Worm (Caenorhabditis elegans) whole organism, L3 larva: ENCODE data around the gene pph-5.
A peak's percentile ranks its signal among the peaks of the same experiment; 100 is the strongest.

Source experiments
- R02D3.7 ChIP-seq: fragments of 150-350 bp; optimal IDR thresholded peaks from 2 replicates; lab custom pipeline; 2014; ENCODE audit warnings: missing biosample characterization, missing genetic modification characterization
- ZK546.5 ChIP-seq: sonication (generic microtip); optimal IDR thresholded peaks from 2 replicates; lab custom pipeline; 2017; ENCODE audit warnings: missing biosample characterization, missing genetic modification characterization
- ceh-16 ChIP-seq: sonication (generic microtip); optimal IDR thresholded peaks from 2 replicates; lab custom pipeline; 2017; ENCODE audit warnings: missing biosample characterization, missing genetic modification characterization
- ceh-28 ChIP-seq: fragments of 150-350 bp; optimal IDR thresholded peaks from 2 replicates; lab custom pipeline; 2014; ENCODE audit warnings: missing biosample characterization, missing genetic modification reagents, missing genetic modification characterization
- ceh-82 ChIP-seq: fragments of 150-350 bp; optimal IDR thresholded peaks from 2 replicates; lab custom pipeline; 2014; ENCODE audit warnings: missing biosample characterization, missing genetic modification characterization
- ceh-9 ChIP-seq: sonication (generic microtip); optimal IDR thresholded peaks from 2 replicates; lab custom pipeline; 2018; ENCODE audit warnings: missing biosample characterization, missing genetic modification characterization
- egl-5 ChIP-seq: fragments of 150-350 bp; optimal IDR thresholded peaks from 2 replicates; lab custom pipeline; 2017; ENCODE audit warnings: missing biosample characterization, missing genetic modification reagents, missing genetic modification characterization, inconsistent platforms
- elt-1 ChIP-seq: fragments of 150-350 bp; optimal IDR thresholded peaks from 2 replicates; lab custom pipeline; 2014; ENCODE audit warnings: missing biosample characterization, missing genetic modification characterization
- elt-2 ChIP-seq: sonication (generic microtip); optimal IDR thresholded peaks from 2 replicates; lab custom pipeline; 2016; ENCODE audit warnings: missing genetic modification reagents, mild to moderate bottlenecking, missing genetic modification characterization, missing compliant biosample characterization
- elt-3 ChIP-seq, 3 experiments: fragments of 150-350 bp in 1 of 3; sonication (generic microtip) in 2 of 3; optimal IDR thresholded peaks; 2 replicates in 2 of 3; 4 replicates in 1 of 3; lab custom pipeline; 2014 to 2017; ENCODE audit warnings: missing biosample characterization in 3 of 3, missing genetic modification characterization in 3 of 3
- eor-1 ChIP-seq, 2 experiments: fragments of 150-350 bp; optimal IDR thresholded peaks; 2 replicates each; lab custom pipeline; 2014 to 2018; ENCODE audit warnings: missing biosample characterization in 2 of 2, missing genetic modification characterization in 2 of 2
- fkh-10 ChIP-seq: sonication (generic microtip); optimal IDR thresholded peaks from 2 replicates; lab custom pipeline; 2017; ENCODE audit warnings: missing biosample characterization, missing genetic modification reagents, missing genetic modification characterization
- fkh-2 ChIP-seq: fragments of 150-350 bp; optimal IDR thresholded peaks from 2 replicates; lab custom pipeline; 2014; ENCODE audit warnings: missing biosample characterization, missing genetic modification reagents, missing genetic modification characterization
- fos-1 ChIP-seq: fragments of 150-350 bp; optimal IDR thresholded peaks from 2 replicates; lab custom pipeline; 2014; ENCODE audit warnings: missing biosample characterization, missing genetic modification characterization
- hmg-11 ChIP-seq: sonication (generic microtip); optimal IDR thresholded peaks from 2 replicates; lab custom pipeline; 2016; ENCODE audit warnings: missing genetic modification characterization, missing compliant biosample characterization
- jun-1 ChIP-seq: fragments of 150-350 bp; optimal IDR thresholded peaks from 2 replicates; lab custom pipeline; 2014; ENCODE audit warnings: missing biosample characterization, missing genetic modification reagents, missing genetic modification characterization
- lin-15B ChIP-seq: fragments of 150-350 bp; optimal IDR thresholded peaks from 2 replicates; lab custom pipeline; 2014; ENCODE audit warnings: missing biosample characterization, missing genetic modification characterization
- lin-39 ChIP-seq: fragments of 150-350 bp; optimal IDR thresholded peaks from 2 replicates; lab custom pipeline; 2018; ENCODE audit warnings: missing biosample characterization, missing genetic modification reagents, missing genetic modification characterization
- lsy-12 ChIP-seq: sonication (generic microtip); optimal IDR thresholded peaks from 2 replicates; lab custom pipeline; 2016; ENCODE audit warnings: mild to moderate bottlenecking, missing genetic modification characterization, missing compliant biosample characterization
- mml-1 ChIP-seq: fragments of 150-350 bp; sonication (generic microtip); optimal IDR thresholded peaks from 3 replicates; lab custom pipeline; 2014; ENCODE audit warnings: missing biosample characterization, missing genetic modification characterization
- nfya-1 ChIP-seq: sonication (generic microtip); optimal IDR thresholded peaks from 2 replicates; lab custom pipeline; 2017; ENCODE audit warnings: missing genetic modification characterization, mild to moderate bottlenecking, missing compliant biosample characterization, antibody characterized with exemption, moderate library complexity; ENCODE audit not compliant: insufficient read depth
- nhr-23 ChIP-seq: fragments of 150-350 bp; optimal IDR thresholded peaks from 2 replicates; lab custom pipeline; 2014; ENCODE audit warnings: missing biosample characterization, missing genetic modification reagents, missing genetic modification characterization
- nhr-237 ChIP-seq: fragments of 150-350 bp; optimal IDR thresholded peaks from 2 replicates; lab custom pipeline; 2014; ENCODE audit warnings: missing biosample characterization, missing genetic modification characterization
- nhr-25 ChIP-seq: sonication (generic microtip); optimal IDR thresholded peaks from 2 replicates; lab custom pipeline; 2017; ENCODE audit warnings: missing biosample characterization, missing genetic modification characterization
- nhr-76 ChIP-seq: fragments of 150-350 bp; sonication (generic microtip); optimal IDR thresholded peaks from 5 replicates; lab custom pipeline; 2014; ENCODE audit warnings: missing biosample characterization, missing genetic modification characterization
- nhr-77 ChIP-seq: fragments of 150-350 bp; optimal IDR thresholded peaks from 2 replicates; lab custom pipeline; 2014; ENCODE audit warnings: missing biosample characterization, missing genetic modification characterization
- pqm-1 ChIP-seq: fragments of 150-350 bp; optimal IDR thresholded peaks from 2 replicates; lab custom pipeline; 2017; ENCODE audit warnings: missing biosample characterization, missing genetic modification characterization, inconsistent platforms
- tbx-2 ChIP-seq: sonication (generic microtip); optimal IDR thresholded peaks from 2 replicates; lab custom pipeline; 2016; ENCODE audit warnings: mild to moderate bottlenecking, missing genetic modification characterization, missing compliant biosample characterization
- unc-62 ChIP-seq: fragments of 150-350 bp; sonication (generic microtip); optimal IDR thresholded peaks from 4 replicates; lab custom pipeline; 2014; ENCODE audit warnings: missing biosample characterization, missing genetic modification reagents, missing genetic modification characterization
- zag-1 ChIP-seq: fragments of 150-350 bp; optimal IDR thresholded peaks from 2 replicates; lab custom pipeline; 2014; ENCODE audit warnings: missing biosample characterization, missing genetic modification characterization
- ztf-11 ChIP-seq: fragments of 150-350 bp; optimal IDR thresholded peaks from 2 replicates; lab custom pipeline; 2014; ENCODE audit warnings: missing biosample characterization, missing genetic modification characterization
- ztf-4 ChIP-seq: fragments of 150-350 bp; optimal IDR thresholded peaks from 2 replicates; lab custom pipeline; 2014; ENCODE audit warnings: missing biosample characterization, missing genetic modification characterization

Gene pph-5

ce11 chrV:19178896-19179295 lies 11.5 kb upstream of the pph-5 start:
- TF ChIP-seq egl-5: no peak

ce11 chrV:19181684-19182083 lies 8.7 kb upstream of the pph-5 start:
- TF ChIP-seq nhr-25 (tag; lab: Kevin White, UChicago): no peak
- TF ChIP-seq lin-39 (tag; lab: Kevin White, UChicago): no peak
- no peak for TF ChIP-seq pqm-1 (tag; lab: Kevin White, UChicago)
- TF ChIP-seq ceh-28 (tag; lab: Kevin White, UChicago): no peak
- no peak for TF ChIP-seq lin-15B
- no peak for TF ChIP-seq nhr-76 (tag; lab: Kevin White, UChicago)
- TF ChIP-seq fkh-10 (GFP tag; lab: Kevin White, UChicago): no peak
- TF ChIP-seq eor-1 (tag; optimal IDR thresholded peaks at IDR 0.05; lab: Kevin White, UChicago): no peak
- TF ChIP-seq R02D3.7: no peak
- TF ChIP-seq zag-1: no peak
- TF ChIP-seq elt-1 (tag; lab: Kevin White, UChicago): no peak
- no peak for TF ChIP-seq ceh-9 (tag; lab: Kevin White, UChicago)
- no peak for TF ChIP-seq tbx-2 (tag; lab: Kevin White, UChicago)
- no peak for TF ChIP-seq fkh-2 (tag; lab: Kevin White, UChicago)
- TF ChIP-seq nhr-77 (tag; lab: Kevin White, UChicago): no peak
- no peak for TF ChIP-seq ztf-4
- TF ChIP-seq nfya-1: no peak
- TF ChIP-seq ztf-11: no peak
- no peak for TF ChIP-seq nhr-23 (tag; lab: Kevin White, UChicago)
- TF ChIP-seq jun-1 (tag; lab: Kevin White, UChicago): no peak

ce11 chrV:19201190-19201589 lies 10.8 kb downstream of the pph-5 start:
- TF ChIP-seq mml-1 (tag; lab: Kevin White, UChicago) (no peak), ceh-16 (tag; lab: Kevin White, UChicago) (no peak)
- TF ChIP-seq, all 47 proteins: peak for 0

ce11 chrV:19202800-19203199 lies 12.5 kb downstream of the pph-5 start:
- TF ChIP-seq unc-62 (GFP tag; lab: Kevin White, UChicago): no peak
- no peak for TF ChIP-seq elt-2 (tag; lab: Kevin White, UChicago)
- TF ChIP-seq lsy-12 (tag; lab: Kevin White, UChicago): no peak
- TF ChIP-seq ceh-9 (tag; lab: Kevin White, UChicago): no peak
- TF ChIP-seq elt-3 (tag; optimal IDR thresholded peaks at IDR 0.05; lab: Kevin White, UChicago): no peak
- TF ChIP-seq hmg-11 (tag; lab: Kevin White, UChicago): no peak
- TF ChIP-seq nhr-25 (tag; lab: Kevin White, UChicago): no peak
- TF ChIP-seq lin-15B: no peak
- no peak for TF ChIP-seq elt-1 (tag; lab: Kevin White, UChicago)
- no peak for TF ChIP-seq ZK546.5 (tag; lab: Kevin White, UChicago)
- no peak for TF ChIP-seq egl-5
- TF ChIP-seq mml-1 (tag; lab: Kevin White, UChicago): no peak
- no peak for TF ChIP-seq R02D3.7
- TF ChIP-seq nhr-23 (tag; lab: Kevin White, UChicago): no peak
- no peak for TF ChIP-seq fos-1 (tag; lab: Kevin White, UChicago)
- TF ChIP-seq ceh-82: no peak

- peak; percentile 81 for TF ChIP-seq elt-2 (tag; lab: Kevin White, UChicago)
- no peak for TF ChIP-seq nhr-237 (tag; lab: Kevin White, UChicago)
- TF ChIP-seq pqm-1 (tag; lab: Kevin White, UChicago): peak; percentile 68
- TF ChIP-seq, all 47 proteins: peak for 2
These were observed 13.0 kb downstream of the pph-5 start, which contains the start of gene Y39B6A.1 for ce11 chrV:19203299-19203698. Y39B6A.1 (minus strand) TSS chrV:19203607.

ce11 chrV:19205450-19205849 lies 15.1 kb downstream of the pph-5 start:
- no peak for TF ChIP-seq fkh-10 (GFP tag; lab: Kevin White, UChicago)
- TF ChIP-seq jun-1 (tag; lab: Kevin White, UChicago): peak; percentile 50
- peak; percentile 11 for TF ChIP-seq nfya-1
- peak; percentile 93 for TF ChIP-seq pqm-1 (tag; lab: Kevin White, UChicago)
- TF ChIP-seq elt-2 (tag; lab: Kevin White, UChicago): peak; percentile 96
